Worm (Caenorhabditis elegans) whole organism, L2 larva: ENCODE data around the gene F01D5.5.

Experiments used
- ama-1 ChIP-seq: fragments of 150-350 bp; optimal IDR thresholded peaks from 2 replicates; lab custom pipeline; 2018; ENCODE audit warnings: inconsistent platforms
- ceh-82 ChIP-seq: fragments of 150-350 bp; optimal IDR thresholded peaks from 2 replicates; lab custom pipeline; 2014; ENCODE audit warnings: missing biosample characterization, missing genetic modification characterization
- mdl-1 ChIP-seq, 2 experiments: fragments of 150-350 bp in 1 of 2; sonication (generic microtip) in 1 of 2; optimal IDR thresholded peaks; 2 replicates each; lab custom pipeline; 2017; ENCODE audit warnings: missing biosample characterization in 2 of 2, missing genetic modification characterization in 2 of 2
- nhr-11 ChIP-seq: fragments of 150-350 bp; optimal IDR thresholded peaks from 2 replicates; lab custom pipeline; 2014; ENCODE audit warnings: missing biosample characterization, missing genetic modification characterization
- nhr-23 ChIP-seq: fragments of 150-350 bp; optimal IDR thresholded peaks from 2 replicates; lab custom pipeline; 2014; ENCODE audit warnings: missing biosample characterization, missing genetic modification reagents, missing genetic modification characterization
- skn-1 ChIP-seq: sonication (generic microtip); optimal IDR thresholded peaks from 2 replicates; lab custom pipeline; 2017; ENCODE audit warnings: missing biosample characterization, missing genetic modification characterization
- snpc-4 ChIP-seq: fragments of 150-350 bp; optimal IDR thresholded peaks from 2 replicates; lab custom pipeline; 2014; ENCODE audit warnings: missing biosample characterization, missing genetic modification characterization
- unc-62 ChIP-seq: fragments of 150-350 bp; optimal IDR thresholded peaks from 2 replicates; lab custom pipeline; 2014; ENCODE audit warnings: missing biosample characterization, missing genetic modification reagents, missing genetic modification characterization
- zag-1 ChIP-seq: fragments of 150-350 bp; optimal IDR thresholded peaks from 2 replicates; lab custom pipeline; 2014; ENCODE audit warnings: missing biosample characterization, missing genetic modification characterization

DNA sequence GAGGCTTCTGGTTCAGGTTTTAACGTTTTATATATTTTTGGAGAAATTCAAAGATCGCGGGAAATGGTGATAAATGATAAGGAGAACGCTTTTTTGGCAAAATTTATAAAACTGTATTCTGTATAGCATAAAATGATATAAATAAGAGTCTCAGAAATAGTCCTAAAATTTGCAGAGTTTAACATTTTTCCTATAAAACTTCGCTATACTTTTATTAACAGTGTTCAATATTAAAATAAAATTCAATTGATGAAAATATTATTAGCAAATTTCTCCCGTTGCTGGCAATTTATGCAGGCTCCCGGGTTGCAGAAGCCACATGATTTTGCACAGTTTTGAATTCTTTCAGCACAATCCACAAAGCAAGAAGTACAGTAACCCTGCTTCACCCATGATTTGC, 3.1 kb downstream of the F01D5.5 start, which contains the start of gene F01D5.2:
- TF ChIP-seq snpc-4 (tag; lab: Kevin White, UChicago) (no peak), zag-1 (tag; lab: Kevin White, UChicago) (no peak), unc-62 (GFP tag; lab: Kevin White, UChicago) (no peak), ceh-82 (tag; lab: Kevin White, UChicago) (no peak), nhr-11 (tag; lab: Kevin White, UChicago) (no peak), mdl-1 (tag; optimal IDR thresholded peaks at IDR 0.05; lab: Kevin White, UChicago) (no peak), ama-1 (lab: Kevin White, UChicago) (no peak), skn-1 (no peak), nhr-23 (no peak)
